Worm (Caenorhabditis elegans): Measurements from ENCODE around the gene W08E12.6.
A peak's percentile ranks its signal among the peaks of the same experiment; 100 is the strongest.

The W08E12.6 gene

DNA sequence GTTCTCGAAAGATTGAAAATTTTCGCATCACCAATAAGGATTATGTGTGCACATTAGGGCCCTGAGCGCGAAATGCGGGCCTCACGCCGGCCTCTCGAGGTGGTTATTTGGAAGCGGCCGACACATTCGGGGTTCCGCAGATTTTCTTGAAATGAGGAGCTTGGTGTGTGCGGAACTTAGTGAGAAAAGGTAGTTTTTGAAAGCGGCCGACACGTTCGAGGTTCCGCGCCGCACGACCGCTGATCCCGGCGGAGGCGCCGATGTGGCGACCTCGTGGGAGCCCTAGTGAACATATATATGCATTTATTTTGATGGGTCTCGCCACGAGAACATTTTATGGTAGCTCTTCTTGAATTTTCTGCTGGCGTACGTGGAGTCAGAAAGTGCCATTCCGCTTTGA is 31.6 kb upstream of the W08E12.6 start:
- TF ChIP-seq flt-1 (GFP tag; IDR thresholded peaks at IDR 0.05) (0 out of 2 replicates have a peak, but pooled peaks have one; percentile 59), ztf-29 (GFP tag; IDR thresholded peaks at IDR 0.05) (no peak)

DNA sequence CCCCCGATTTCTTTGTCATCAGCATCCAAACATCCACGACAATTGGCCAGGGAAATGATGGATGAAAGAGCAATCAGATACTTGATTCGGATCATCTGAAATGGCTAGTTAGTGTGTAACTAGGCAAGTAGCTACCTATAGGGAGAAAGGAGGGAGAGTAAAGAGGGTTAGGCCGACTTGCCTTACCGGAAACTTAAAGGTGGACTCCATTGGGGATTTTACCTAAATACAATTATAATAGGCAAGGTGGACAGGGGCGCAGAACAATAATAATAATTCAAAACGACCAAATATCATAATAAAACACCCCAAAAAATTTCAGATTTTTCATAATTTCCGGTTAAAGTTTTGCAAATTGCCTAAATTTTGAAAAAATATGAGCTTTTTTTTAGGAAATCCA is 30.8 kb upstream of the W08E12.6 start, which contains the start of gene clec-173:
TSS of gene clec-173 (minus strand) at position 101 of the 400 bp plus-strand sequence.
- TF ChIP-seq T22C8.4 (GFP tag; IDR thresholded peaks at IDR 0.05), result no peak
- no peak for TF ChIP-seq ztf-29 (GFP tag; IDR thresholded peaks at IDR 0.05)
- TF ChIP-seq flt-1 (GFP tag; IDR thresholded peaks at IDR 0.05), result no peak
- TF ChIP-seq ref-1 (GFP tag; conservative IDR thresholded peaks at IDR 0.05), result no peak
- TF ChIP-seq med-1 (GFP tag; optimal IDR thresholded peaks at IDR 0.05; ENCODE audit: insufficient read depth), result no peak
- no peak for TF ChIP-seq ztf-23 (GFP tag; IDR thresholded peaks at IDR 0.05)
- TF ChIP-seq klf-2 (GFP tag; conservative IDR thresholded peaks at IDR 0.05), result no peak
- no peak for TF ChIP-seq cog-1 (tag; optimal IDR thresholded peaks at IDR 0.05)
- TF ChIP-seq tab-1 (GFP tag; IDR thresholded peaks at IDR 0.05), result no peak

DNA sequence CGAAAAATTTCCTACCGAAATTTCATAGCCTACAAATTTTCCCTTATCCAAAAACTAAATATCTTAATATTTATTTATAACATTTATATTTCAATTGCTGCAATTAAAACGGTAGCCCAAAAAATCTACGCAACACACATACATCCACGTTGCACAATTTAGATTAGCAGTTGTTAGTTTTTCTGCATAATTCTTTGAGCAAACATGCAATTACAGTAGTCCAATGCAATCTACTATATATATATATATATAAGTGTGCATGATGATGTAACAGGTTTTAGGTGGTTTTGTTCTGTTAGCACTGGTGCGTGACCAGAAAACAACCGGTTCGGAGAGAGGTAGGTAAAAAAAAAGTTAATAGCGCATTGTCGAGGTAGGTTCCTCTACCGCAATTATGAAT is 27.1 kb upstream of the W08E12.6 start:
- no peak for TF ChIP-seq ztf-29 (GFP tag; IDR thresholded peaks at IDR 0.05)
- TF ChIP-seq cog-1 (tag; optimal IDR thresholded peaks at IDR 0.05), result no peak

DNA sequence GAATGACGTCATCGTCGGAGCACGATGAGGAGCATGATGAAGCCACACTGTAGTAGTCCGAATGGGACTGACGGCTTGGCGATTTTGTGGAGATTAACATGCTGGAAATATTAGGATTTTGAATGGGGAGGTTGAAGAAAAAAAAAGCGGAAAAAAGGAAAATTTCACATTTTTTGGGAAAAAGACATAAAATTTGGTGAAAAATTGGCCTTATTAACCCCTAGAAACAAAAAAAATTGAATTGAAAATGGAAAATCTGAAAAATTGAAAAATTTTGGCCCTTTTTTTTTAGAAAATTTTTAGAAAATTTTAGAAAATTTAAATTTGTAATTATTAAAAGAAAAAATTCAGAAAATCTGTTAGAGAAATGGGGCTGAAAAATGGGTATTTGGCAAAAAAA is 25.1 kb upstream of the W08E12.6 start, which contains the start of gene T26C12.3:
TSS of gene T26C12.3 (minus strand) at position 101 of the 400 bp plus-strand sequence.
- TF ChIP-seq ztf-29 (GFP tag; IDR thresholded peaks at IDR 0.05) (no peak), klf-2 (GFP tag; conservative IDR thresholded peaks at IDR 0.05) (no peak), cog-1 (tag; optimal IDR thresholded peaks at IDR 0.05) (no peak), tab-1 (GFP tag; IDR thresholded peaks at IDR 0.05) (no peak), ztf-23 (GFP tag; IDR thresholded peaks at IDR 0.05) (no peak), flt-1 (GFP tag; IDR thresholded peaks at IDR 0.05) (no peak), ref-1 (GFP tag; conservative IDR thresholded peaks at IDR 0.05) (no peak)

DNA sequence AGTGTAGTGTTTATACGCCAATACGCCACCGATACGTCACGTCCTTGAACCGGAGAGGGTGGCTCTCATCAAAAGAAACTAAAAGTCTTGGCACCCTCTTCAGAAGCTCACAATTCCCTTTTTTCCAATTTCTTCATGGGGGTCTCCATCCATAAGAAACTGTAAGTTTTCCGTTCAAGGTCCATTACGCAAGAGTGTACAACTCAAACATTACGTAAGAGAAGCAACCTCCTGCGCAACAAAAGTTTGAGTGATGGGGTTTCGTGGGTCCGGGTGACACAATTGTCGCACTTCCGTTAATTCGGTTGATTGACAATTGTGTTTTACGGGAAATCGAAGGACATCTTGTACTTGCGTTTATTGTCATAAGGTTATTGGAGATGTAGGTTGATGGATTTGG is 19.6 kb upstream of the W08E12.6 start:
- TF ChIP-seq ztf-23 (GFP tag; IDR thresholded peaks at IDR 0.05) (no peak), tab-1 (GFP tag; IDR thresholded peaks at IDR 0.05) (no peak), ref-1 (GFP tag; conservative IDR thresholded peaks at IDR 0.05) (no peak), klf-2 (GFP tag; conservative IDR thresholded peaks at IDR 0.05) (no peak)

DNA sequence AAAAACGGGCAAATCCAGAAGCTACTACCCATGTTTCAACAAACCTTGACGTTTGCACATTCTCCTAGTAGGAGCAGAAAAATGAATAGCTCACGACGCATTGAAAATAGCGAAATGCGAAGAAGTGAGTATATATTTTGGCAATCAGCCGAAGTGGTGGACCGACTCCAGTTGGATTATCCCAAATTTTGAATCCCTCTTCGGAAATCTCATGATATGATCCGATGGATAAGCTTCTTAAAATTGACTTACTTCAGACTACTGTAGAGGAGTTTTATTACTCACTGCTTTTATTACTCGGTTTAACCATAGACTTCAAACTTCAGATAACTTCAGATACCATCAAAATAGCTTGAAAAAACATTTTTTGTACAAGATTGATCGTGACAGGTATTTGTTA is 9.2 kb upstream of the W08E12.6 start, which contains the start of gene gcy-23:
TSS of gene gcy-23 (minus strand) at position 101 of the 400 bp plus-strand sequence.
- no peak for TF ChIP-seq ref-1 (GFP tag; conservative IDR thresholded peaks at IDR 0.05)
- no peak for TF ChIP-seq flt-1 (GFP tag; IDR thresholded peaks at IDR 0.05)
- TF ChIP-seq ztf-23 (GFP tag; IDR thresholded peaks at IDR 0.05), result no peak
- TF ChIP-seq ztf-29 (GFP tag; IDR thresholded peaks at IDR 0.05), result no peak
- TF ChIP-seq cog-1 (tag; optimal IDR thresholded peaks at IDR 0.05), result no peak
- TF ChIP-seq med-1 (GFP tag; optimal IDR thresholded peaks at IDR 0.05; ENCODE audit: insufficient read depth), result no peak
- no peak for TF ChIP-seq klf-2 (GFP tag; conservative IDR thresholded peaks at IDR 0.05)

DNA sequence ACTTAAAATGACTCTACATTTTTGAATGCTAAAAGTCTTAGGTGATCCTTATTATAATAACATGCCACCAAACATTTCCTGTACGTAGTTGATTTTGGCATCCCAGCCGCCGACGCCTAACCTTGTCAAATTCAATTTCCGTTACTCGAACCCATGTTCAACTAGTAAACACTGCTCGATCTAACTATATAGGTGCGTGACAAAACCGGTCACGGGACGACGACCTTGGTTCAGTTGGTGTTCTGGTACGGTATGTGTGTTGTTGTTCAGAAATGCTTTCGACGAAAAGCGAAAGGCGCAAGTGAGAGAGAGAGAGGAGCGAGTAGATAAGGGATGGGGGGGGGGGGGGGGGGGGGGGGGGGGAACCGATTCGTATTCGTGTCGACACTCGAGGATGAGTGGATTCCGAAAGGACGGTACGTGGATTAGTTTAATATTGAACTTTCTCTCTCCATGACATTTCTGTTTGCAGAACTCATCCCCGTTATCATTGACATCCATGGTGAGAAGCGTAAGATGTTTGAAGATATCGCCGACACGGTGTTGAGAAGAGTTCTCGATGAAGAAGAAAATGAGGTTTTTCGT is 6.3 kb upstream of the W08E12.6 start, which contains the start of gene W08E12.8:
TSS of gene W08E12.8 (plus strand) at position 395 of the 585 bp plus-strand sequence.
- TF ChIP-seq ref-1 (GFP tag; conservative IDR thresholded peaks at IDR 0.05) (no peak), ztf-23 (GFP tag; IDR thresholded peaks at IDR 0.05) (no peak), med-1 (GFP tag; optimal IDR thresholded peaks at IDR 0.05; ENCODE audit: insufficient read depth) (no peak), tab-1 (GFP tag; IDR thresholded peaks at IDR 0.05) (no peak), T22C8.4 (GFP tag; IDR thresholded peaks at IDR 0.05) (no peak), klf-2 (GFP tag; conservative IDR thresholded peaks at IDR 0.05) (no peak), ztf-29 (GFP tag; IDR thresholded peaks at IDR 0.05) (no peak), cog-1 (tag; optimal IDR thresholded peaks at IDR 0.05) (no peak), flt-1 (GFP tag; IDR thresholded peaks at IDR 0.05) (no peak)

DNA sequence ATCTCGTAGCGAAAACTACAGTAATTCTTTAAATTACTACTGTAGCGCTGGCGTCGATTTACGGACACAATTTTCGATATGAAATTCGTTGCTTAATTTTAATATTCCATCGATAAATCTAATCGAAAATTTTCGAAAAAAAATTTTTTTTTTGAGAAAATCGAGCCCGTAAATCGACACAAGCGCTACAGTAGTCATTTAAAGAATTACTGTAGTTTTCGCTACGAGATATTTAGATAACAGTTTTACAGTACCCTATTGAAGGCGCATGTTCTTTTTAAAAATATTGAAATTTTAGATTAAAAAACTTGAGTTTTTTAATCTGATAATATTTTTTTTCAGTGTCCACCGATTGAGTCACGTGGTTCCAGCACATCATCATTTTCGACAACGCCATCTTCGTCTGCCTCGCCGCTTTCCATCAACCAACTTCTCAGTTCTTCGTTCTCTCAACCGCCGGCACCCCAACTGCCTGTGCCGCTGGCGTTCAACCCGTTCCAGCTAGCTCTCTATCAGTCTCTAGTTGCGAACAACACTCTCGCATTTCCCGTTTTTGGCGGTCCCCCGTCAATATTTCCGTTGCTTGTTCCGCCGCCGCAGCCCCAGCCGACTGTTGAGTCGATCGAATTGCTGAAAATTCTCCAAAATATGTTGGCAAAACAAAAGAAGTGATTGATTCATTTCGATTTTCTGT is 4.5 kb upstream of the W08E12.6 start:
- TF ChIP-seq T22C8.4 (GFP tag; IDR thresholded peaks at IDR 0.05) (no peak), klf-2 (GFP tag; conservative IDR thresholded peaks at IDR 0.05) (no peak), ref-1 (GFP tag; conservative IDR thresholded peaks at IDR 0.05) (no peak), tab-1 (GFP tag; IDR thresholded peaks at IDR 0.05) (no peak)

DNA sequence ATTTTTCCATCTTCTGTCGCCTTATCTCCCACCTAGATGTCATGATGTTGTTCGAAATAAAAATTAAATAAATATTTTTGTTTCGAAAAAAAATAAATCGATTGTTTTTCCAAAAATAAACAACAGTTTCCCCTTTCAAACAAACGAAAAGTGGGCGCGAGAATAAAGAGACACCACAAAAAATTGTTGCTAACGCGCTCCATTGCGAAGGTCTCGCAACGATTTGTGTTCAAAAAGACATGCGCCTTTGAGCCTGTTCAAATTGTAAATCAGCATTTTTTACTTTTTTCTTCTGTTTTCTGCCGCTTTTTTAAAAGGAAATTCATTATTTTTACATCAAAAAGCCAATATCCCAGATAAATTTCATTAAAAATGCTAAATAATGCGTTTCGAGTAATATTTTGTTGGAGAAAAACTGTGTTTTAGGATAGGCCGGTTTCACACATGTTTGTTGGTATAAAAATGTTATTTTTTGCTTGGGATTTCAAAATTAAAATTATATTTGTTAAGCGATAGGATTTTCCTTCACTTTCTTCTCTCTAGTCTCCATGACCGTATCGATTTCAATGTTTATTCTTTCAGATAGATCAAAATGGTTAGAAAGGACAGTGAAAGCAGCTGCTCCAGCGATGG is 3.7 kb upstream of the W08E12.6 start, which contains the start of gene W08E12.7:
TSS of gene W08E12.7 (plus strand) at position 583 of the 633 bp plus-strand sequence.
- TF ChIP-seq tab-1 (GFP tag; IDR thresholded peaks at IDR 0.05), result no peak
- TF ChIP-seq ztf-29 (GFP tag; IDR thresholded peaks at IDR 0.05), result no peak
- peak; percentile 91 for TF ChIP-seq cog-1 (tag; optimal IDR thresholded peaks at IDR 0.05)
- TF ChIP-seq ztf-23 (GFP tag; IDR thresholded peaks at IDR 0.05), result peak; percentile 67
- TF ChIP-seq med-1 (GFP tag; optimal IDR thresholded peaks at IDR 0.05; ENCODE audit: insufficient read depth), result no peak
- TF ChIP-seq ref-1 (GFP tag; conservative IDR thresholded peaks at IDR 0.05), result no peak
- TF ChIP-seq flt-1 (GFP tag; IDR thresholded peaks at IDR 0.05), result peak; percentile 77
- no peak for TF ChIP-seq T22C8.4 (GFP tag; IDR thresholded peaks at IDR 0.05)
- peak; percentile 60; the same call in 1 of the 2 replicates for TF ChIP-seq klf-2 (GFP tag; conservative IDR thresholded peaks at IDR 0.05)
